Worm (Caenorhabditis elegans) whole organism, L3 larva: Measurements from ENCODE around the gene lbp-8.

ENCODE experiments used
- aly-2 ChIP-seq: fragments of 150-350 bp; optimal IDR thresholded peaks from 2 replicates; lab custom pipeline; 2014; ENCODE audit warnings: missing biosample characterization, missing genetic modification characterization
- ama-1 ChIP-seq: fragments of 150-350 bp; optimal IDR thresholded peaks from 2 replicates; lab custom pipeline; 2018
- ceh-28 ChIP-seq: fragments of 150-350 bp; optimal IDR thresholded peaks from 2 replicates; lab custom pipeline; 2014; ENCODE audit warnings: missing biosample characterization, missing genetic modification reagents, missing genetic modification characterization
- ceh-82 ChIP-seq: fragments of 150-350 bp; optimal IDR thresholded peaks from 2 replicates; lab custom pipeline; 2014; ENCODE audit warnings: missing biosample characterization, missing genetic modification characterization
- ceh-9 ChIP-seq: sonication (generic microtip); optimal IDR thresholded peaks from 2 replicates; lab custom pipeline; 2018; ENCODE audit warnings: missing biosample characterization, missing genetic modification characterization
- daf-12 ChIP-seq: fragments of 150-350 bp; optimal IDR thresholded peaks from 2 replicates; lab custom pipeline; 2014; ENCODE audit warnings: missing biosample characterization, missing genetic modification reagents, missing genetic modification characterization
- egl-27 ChIP-seq: sonication (generic microtip); optimal IDR thresholded peaks from 4 replicates; lab custom pipeline; 2017; ENCODE audit warnings: missing biosample characterization, missing genetic modification reagents, missing genetic modification characterization
- egl-5 ChIP-seq: fragments of 150-350 bp; optimal IDR thresholded peaks from 2 replicates; lab custom pipeline; 2017; ENCODE audit warnings: missing biosample characterization, missing genetic modification reagents, missing genetic modification characterization, inconsistent platforms
- elt-1 ChIP-seq: fragments of 150-350 bp; optimal IDR thresholded peaks from 2 replicates; lab custom pipeline; 2014; ENCODE audit warnings: missing biosample characterization, missing genetic modification characterization
- elt-2 ChIP-seq: sonication (generic microtip); optimal IDR thresholded peaks from 2 replicates; lab custom pipeline; 2016; ENCODE audit warnings: missing genetic modification reagents, mild to moderate bottlenecking, missing genetic modification characterization, missing compliant biosample characterization
- elt-3 ChIP-seq, 3 experiments: fragments of 150-350 bp in 1 of 3; sonication (generic microtip) in 2 of 3; optimal IDR thresholded peaks; 2 replicates in 2 of 3; 4 replicates in 1 of 3; lab custom pipeline; 2014 to 2017; ENCODE audit warnings: missing biosample characterization in 3 of 3, missing genetic modification characterization in 3 of 3
- eor-1 ChIP-seq, 2 experiments: fragments of 150-350 bp; optimal IDR thresholded peaks; 2 replicates each; lab custom pipeline; 2014 to 2018; ENCODE audit warnings: missing biosample characterization in 2 of 2, missing genetic modification characterization in 2 of 2
- fkh-2 ChIP-seq: fragments of 150-350 bp; optimal IDR thresholded peaks from 2 replicates; lab custom pipeline; 2014; ENCODE audit warnings: missing biosample characterization, missing genetic modification reagents, missing genetic modification characterization
- fos-1 ChIP-seq: fragments of 150-350 bp; optimal IDR thresholded peaks from 2 replicates; lab custom pipeline; 2014; ENCODE audit warnings: missing biosample characterization, missing genetic modification characterization
- hmg-11 ChIP-seq: sonication (generic microtip); optimal IDR thresholded peaks from 2 replicates; lab custom pipeline; 2016; ENCODE audit warnings: missing genetic modification characterization, missing compliant biosample characterization
- jun-1 ChIP-seq: fragments of 150-350 bp; optimal IDR thresholded peaks from 2 replicates; lab custom pipeline; 2014; ENCODE audit warnings: missing biosample characterization, missing genetic modification reagents, missing genetic modification characterization
- lin-15B ChIP-seq: fragments of 150-350 bp; optimal IDR thresholded peaks from 2 replicates; lab custom pipeline; 2014; ENCODE audit warnings: missing biosample characterization, missing genetic modification characterization
- lin-39 ChIP-seq: fragments of 150-350 bp; optimal IDR thresholded peaks from 2 replicates; lab custom pipeline; 2018; ENCODE audit warnings: missing biosample characterization, missing genetic modification reagents, missing genetic modification characterization
- lsy-12 ChIP-seq: sonication (generic microtip); optimal IDR thresholded peaks from 2 replicates; lab custom pipeline; 2016; ENCODE audit warnings: mild to moderate bottlenecking, missing genetic modification characterization, missing compliant biosample characterization
- mml-1 ChIP-seq: fragments of 150-350 bp; sonication (generic microtip); optimal IDR thresholded peaks from 3 replicates; lab custom pipeline; 2014; ENCODE audit warnings: missing biosample characterization, missing genetic modification characterization
- nfya-1 ChIP-seq: sonication (generic microtip); optimal IDR thresholded peaks from 2 replicates; lab custom pipeline; 2017; ENCODE audit warnings: missing genetic modification characterization, mild to moderate bottlenecking, missing compliant biosample characterization, antibody characterized with exemption, moderate library complexity; ENCODE audit not compliant: insufficient read depth
- nhr-11 ChIP-seq: fragments of 150-350 bp; optimal IDR thresholded peaks from 2 replicates; lab custom pipeline; 2014; ENCODE audit warnings: missing biosample characterization, missing genetic modification characterization
- nhr-12 ChIP-seq: fragments of 150-350 bp; optimal IDR thresholded peaks from 2 replicates; lab custom pipeline; 2014; ENCODE audit warnings: missing biosample characterization, missing genetic modification characterization
- nhr-23 ChIP-seq: fragments of 150-350 bp; optimal IDR thresholded peaks from 2 replicates; lab custom pipeline; 2014; ENCODE audit warnings: missing biosample characterization, missing genetic modification reagents, missing genetic modification characterization
- nhr-25 ChIP-seq: sonication (generic microtip); optimal IDR thresholded peaks from 2 replicates; lab custom pipeline; 2017; ENCODE audit warnings: missing biosample characterization, missing genetic modification characterization
- nhr-28 ChIP-seq: fragments of 150-350 bp; optimal IDR thresholded peaks from 2 replicates; lab custom pipeline; 2014; ENCODE audit warnings: missing biosample characterization, missing genetic modification characterization
- nhr-43 ChIP-seq: sonication (generic microtip); optimal IDR thresholded peaks from 2 replicates; lab custom pipeline; 2016; ENCODE audit warnings: mild to moderate bottlenecking, missing genetic modification characterization, missing compliant biosample characterization; ENCODE audit not compliant: poor library complexity, severe bottlenecking
- nhr-76 ChIP-seq: fragments of 150-350 bp; sonication (generic microtip); optimal IDR thresholded peaks from 5 replicates; lab custom pipeline; 2014; ENCODE audit warnings: missing biosample characterization, missing genetic modification characterization
- nhr-77 ChIP-seq: fragments of 150-350 bp; optimal IDR thresholded peaks from 2 replicates; lab custom pipeline; 2014; ENCODE audit warnings: missing biosample characterization, missing genetic modification characterization
- pha-4 ChIP-seq: fragments of 150-350 bp; optimal IDR thresholded peaks from 2 replicates; lab custom pipeline; 2014; ENCODE audit warnings: missing biosample characterization, missing genetic modification reagents, missing genetic modification characterization
- pqm-1 ChIP-seq: fragments of 150-350 bp; optimal IDR thresholded peaks from 2 replicates; lab custom pipeline; 2017; ENCODE audit warnings: missing biosample characterization, missing genetic modification characterization, inconsistent platforms
- skn-1 ChIP-seq: fragments of 150-350 bp; optimal IDR thresholded peaks from 2 replicates; lab custom pipeline; 2014; ENCODE audit warnings: missing biosample characterization, missing genetic modification characterization
- snpc-4 ChIP-seq: fragments of 150-350 bp; optimal IDR thresholded peaks from 2 replicates; lab custom pipeline; 2014; ENCODE audit warnings: missing biosample characterization, missing genetic modification characterization
- tbx-2 ChIP-seq: sonication (generic microtip); optimal IDR thresholded peaks from 2 replicates; lab custom pipeline; 2016; ENCODE audit warnings: mild to moderate bottlenecking, missing genetic modification characterization, missing compliant biosample characterization
- unc-62 ChIP-seq: fragments of 150-350 bp; sonication (generic microtip); optimal IDR thresholded peaks from 4 replicates; lab custom pipeline; 2014; ENCODE audit warnings: missing biosample characterization, missing genetic modification reagents, missing genetic modification characterization
- ztf-4 ChIP-seq: fragments of 150-350 bp; optimal IDR thresholded peaks from 2 replicates; lab custom pipeline; 2014; ENCODE audit warnings: missing biosample characterization, missing genetic modification characterization

Gene lbp-8

DNA sequence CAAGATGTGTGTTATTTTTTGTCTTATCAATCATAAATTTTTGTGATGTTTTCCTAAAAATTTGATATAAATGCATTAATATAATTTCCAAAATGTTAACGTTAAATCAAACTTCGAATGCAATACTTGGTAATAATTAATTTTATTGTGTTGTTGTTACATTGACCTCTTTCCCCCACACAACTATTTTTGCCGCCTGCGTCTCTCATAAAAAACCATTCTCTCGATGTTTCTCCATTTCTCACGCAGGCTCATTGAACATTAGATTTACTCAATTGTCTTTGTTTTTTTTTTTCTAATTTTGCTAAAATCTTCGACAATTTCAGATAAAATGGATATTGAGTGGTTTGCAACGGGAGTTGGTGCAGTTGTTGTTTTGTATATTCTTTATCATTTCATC lies 15.6 kb downstream of the lbp-8 start, which contains the start of gene stdh-1:
Gene stdh-1, plus strand, starts transcription at position 327 of the 400 bp plus-strand sequence.
- TF ChIP-seq nfya-1 (tag; lab: Kevin White, UChicago): peak; percentile 3
- no peak for TF ChIP-seq elt-1
- TF ChIP-seq mml-1 (tag; lab: Kevin White, UChicago): no peak
- TF ChIP-seq pqm-1 (tag; lab: Kevin White, UChicago): no peak
- no peak for TF ChIP-seq aly-2 (tag; lab: Kevin White, UChicago)
- peak; percentile 5 for TF ChIP-seq hmg-11
- peak; percentile 22 for TF ChIP-seq pha-4
- TF ChIP-seq elt-2 (tag; lab: Kevin White, UChicago): peak; percentile 48
- peak; percentile 50 for TF ChIP-seq egl-5 (tag; lab: Kevin White, UChicago)

DNA sequence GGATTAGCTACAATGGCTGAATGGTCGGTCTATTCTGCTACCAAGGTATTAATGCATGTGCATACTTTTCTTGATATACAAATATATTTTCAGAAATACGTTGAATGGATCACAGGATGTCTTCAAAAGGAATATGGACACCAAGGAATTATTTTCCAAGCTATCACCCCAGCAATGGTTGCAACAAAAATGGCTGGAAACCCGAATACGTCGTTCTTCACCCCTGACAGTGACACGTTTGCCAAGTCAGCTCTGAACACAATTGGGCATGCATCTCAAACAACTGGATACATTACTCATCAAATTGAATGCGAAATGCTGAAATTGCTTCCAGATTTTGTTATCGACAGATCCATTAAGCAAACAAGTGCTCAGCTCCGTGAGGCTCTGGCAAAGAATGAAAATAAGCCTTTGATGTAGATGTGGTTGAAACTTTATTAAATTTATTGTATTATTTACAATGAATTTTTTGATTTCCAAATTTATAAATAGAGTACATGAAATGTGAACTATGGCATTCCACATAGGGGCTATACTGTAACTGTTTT lies 17.1 kb downstream of the lbp-8 start:
- no peak for TF ChIP-seq nhr-11 (tag; lab: Kevin White, UChicago)
- TF ChIP-seq tbx-2 (tag; lab: Kevin White, UChicago): no peak
- peak; percentile 27 for TF ChIP-seq lsy-12
- no peak for TF ChIP-seq egl-5 (tag; lab: Kevin White, UChicago)
- peak; percentile 42 for TF ChIP-seq elt-2 (tag; lab: Kevin White, UChicago)
- TF ChIP-seq ceh-82 (tag; lab: Kevin White, UChicago): no peak
- TF ChIP-seq elt-1: no peak
- no peak for TF ChIP-seq nhr-77
- no peak for TF ChIP-seq skn-1 (tag; lab: Kevin White, UChicago)
- no peak for TF ChIP-seq fkh-2
- peak; percentile 3 for TF ChIP-seq pha-4
- peak; percentile 78 for TF ChIP-seq nhr-43 (tag; lab: Kevin White, UChicago)
- TF ChIP-seq ceh-9 (tag; lab: Kevin White, UChicago): no peak
- TF ChIP-seq jun-1: peak; percentile 72
- TF ChIP-seq nhr-12 (tag; lab: Kevin White, UChicago): no peak
- TF ChIP-seq nhr-25 (tag; lab: Kevin White, UChicago): peak; percentile 0
- TF ChIP-seq daf-12 (tag; lab: Kevin White, UChicago): no peak
- TF ChIP-seq ama-1 (lab: Kevin White, UChicago): peak; percentile 98
- no peak for TF ChIP-seq hmg-11
- TF ChIP-seq nfya-1 (tag; lab: Kevin White, UChicago): no peak
- no peak for TF ChIP-seq mml-1 (tag; lab: Kevin White, UChicago)
- TF ChIP-seq elt-3 (tag; optimal IDR thresholded peaks at IDR 0.05; lab: Kevin White, UChicago): no peak
- no peak for TF ChIP-seq snpc-4 (tag; lab: Kevin White, UChicago)
- TF ChIP-seq lin-39: no peak
- no peak for TF ChIP-seq fos-1 (tag; lab: Kevin White, UChicago)
- TF ChIP-seq nhr-23 (tag; lab: Kevin White, UChicago): no peak
- TF ChIP-seq unc-62: no peak
- TF ChIP-seq nhr-28 (tag; lab: Kevin White, UChicago): no peak
- TF ChIP-seq lin-15B (tag; lab: Kevin White, UChicago): no peak
- TF ChIP-seq nhr-76 (tag; lab: Kevin White, UChicago): no peak

DNA sequence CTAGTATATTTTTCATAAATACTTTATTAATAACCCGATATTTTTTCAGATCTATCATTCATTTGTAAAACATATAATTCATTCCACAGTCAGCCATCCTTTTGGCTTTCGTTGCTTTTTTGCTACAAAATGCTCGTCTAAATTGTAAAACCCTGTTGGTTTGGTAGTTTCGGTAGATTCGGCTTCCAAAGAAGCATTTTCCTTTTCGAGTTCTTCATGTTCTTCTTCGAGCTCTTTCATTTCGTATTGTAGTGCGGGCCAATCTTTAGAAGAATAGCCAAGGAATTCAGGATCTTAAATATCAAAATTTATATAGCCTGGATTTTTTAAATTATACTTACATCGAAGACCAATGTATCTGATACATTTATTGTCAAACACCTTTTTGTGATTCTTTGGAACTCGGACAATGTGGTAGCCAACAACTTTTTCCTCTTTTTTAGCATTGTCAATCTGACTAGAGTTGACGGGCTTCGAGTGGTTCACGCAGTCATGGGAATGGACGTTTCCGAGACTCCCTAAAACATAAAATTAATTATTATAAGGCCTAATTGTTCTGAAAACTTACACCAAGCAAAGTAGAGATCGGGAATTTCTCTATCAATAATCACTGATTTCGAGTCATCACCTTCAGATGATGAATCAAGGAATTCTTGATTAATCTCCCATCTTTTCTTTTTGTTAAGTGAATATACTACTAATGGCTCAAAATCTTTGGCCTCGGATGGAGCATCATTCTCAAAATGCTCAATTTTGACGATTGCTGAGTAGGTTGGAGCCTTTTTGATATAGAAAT lies 17.7 kb downstream of the lbp-8 start:
- TF ChIP-seq ceh-28 (tag; lab: Kevin White, UChicago): no peak
- TF ChIP-seq ama-1 (lab: Kevin White, UChicago): peak; percentile 87
- no peak for TF ChIP-seq lin-39
- no peak for TF ChIP-seq egl-27 (tag; lab: Kevin White, UChicago)
- TF ChIP-seq ztf-4 (tag; lab: Kevin White, UChicago): peak; percentile 24
- no peak for TF ChIP-seq ceh-9 (tag; lab: Kevin White, UChicago)
- no peak for TF ChIP-seq eor-1 (tag; optimal IDR thresholded peaks at IDR 0.05; lab: Kevin White, UChicago)
- TF ChIP-seq fkh-2: no peak
- no peak for TF ChIP-seq nhr-25 (tag; lab: Kevin White, UChicago)
- peak; percentile 12 for TF ChIP-seq nfya-1 (tag; lab: Kevin White, UChicago)
- peak; percentile 65 for TF ChIP-seq nhr-43 (tag; lab: Kevin White, UChicago)
